Worm (Caenorhabditis elegans): Measurements from ENCODE around the gene T04C12.9.
A peak's percentile ranks its signal among the peaks of the same experiment; 100 is the strongest.

The T04C12.9 gene

ce11 chrV:11076403-11076802 lies 13.4 kb upstream of the T04C12.9 start (continued):
- TF ChIP-seq unc-62 (GFP tag; optimal IDR thresholded peaks at IDR 0.05) (no peak), fkh-8 (tag; optimal IDR thresholded peaks at IDR 0.05) (no peak), nhr-85 (tag) (peak; percentile 44), nhr-12 (tag; optimal IDR thresholded peaks at IDR 0.05) (no peak), nhr-76 (tag; optimal IDR thresholded peaks at IDR 0.05) (no peak), ztf-11 (tag; optimal IDR thresholded peaks at IDR 0.05) (no peak), mef-2 (tag; optimal IDR thresholded peaks at IDR 0.05) (no peak), ztf-4 (tag; optimal IDR thresholded peaks at IDR 0.05) (no peak), sox-4 (tag; optimal IDR thresholded peaks at IDR 0.05) (no peak), hlh-17 (GFP tag; optimal IDR thresholded peaks at IDR 0.05; ENCODE audit: borderline replicate concordance) (no peak), lir-3 (tag; optimal IDR thresholded peaks at IDR 0.05; ENCODE audit: poor library complexity) (no peak), C04F5.9 (tag; optimal IDR thresholded peaks at IDR 0.05) (no peak), fos-1 (tag; optimal IDR thresholded peaks at IDR 0.05) (no peak), nhr-47 (tag; optimal IDR thresholded peaks at IDR 0.05) (peak; percentile 27), ceh-90 (tag; optimal IDR thresholded peaks at IDR 0.05) (no peak), nhr-11 (tag; optimal IDR thresholded peaks at IDR 0.05) (no peak), zag-1 (tag; optimal IDR thresholded peaks at IDR 0.05) (no peak), pax-3 (tag; optimal IDR thresholded peaks at IDR 0.05) (no peak), vab-15 (tag; optimal IDR thresholded peaks at IDR 0.05) (no peak), grh-1 (GFP tag; IDR thresholded peaks at IDR 0.05) (no peak), C34B4.2 (tag; optimal IDR thresholded peaks at IDR 0.05) (no peak), snu-23 (GFP tag; optimal IDR thresholded peaks at IDR 0.05) (peak; percentile 50), C16A3.4 (tag; optimal IDR thresholded peaks at IDR 0.05) (no peak), pag-3 (tag; optimal IDR thresholded peaks at IDR 0.05; ENCODE audit: borderline replicate concordance, insufficient read depth) (no peak), ets-5 (GFP tag; IDR thresholded peaks at IDR 0.05) (no peak), nhr-19 (GFP tag; conservative IDR thresholded peaks at IDR 0.05) (no peak; the same call in 1 of the 2 replicates), rnt-1 (tag; optimal IDR thresholded peaks at IDR 0.05) (no peak), elt-2 (tag; optimal IDR thresholded peaks at IDR 0.05) (no peak), lsy-2 (tag; optimal IDR thresholded peaks at IDR 0.05) (peak in 1 of 2 experiments; percentile 18), dsc-1 (tag; optimal IDR thresholded peaks at IDR 0.05) (no peak)

DNA sequence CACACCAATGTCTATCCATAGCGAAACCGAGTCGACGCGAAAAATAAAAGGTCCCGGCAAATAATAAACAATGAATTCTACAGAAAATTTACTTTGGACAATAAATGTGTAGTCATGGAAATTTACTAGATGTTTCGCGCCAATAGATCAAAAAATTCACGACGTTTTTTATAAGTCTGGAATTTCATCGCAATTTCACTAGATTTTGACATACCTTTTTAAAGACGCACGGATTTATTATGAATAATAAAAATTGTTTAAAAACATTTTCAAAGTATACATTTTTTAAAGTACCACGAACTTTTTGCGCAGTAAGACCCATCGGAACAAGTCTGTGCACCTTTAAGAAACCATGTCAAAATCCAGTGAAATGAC lies 13.0 kb upstream of the T04C12.9 start:
- TF ChIP-seq fkh-4 (tag; optimal IDR thresholded peaks at IDR 0.05; ENCODE audit: borderline replicate concordance) (no peak), nhr-90 (tag; optimal IDR thresholded peaks at IDR 0.05; ENCODE audit: poor library complexity) (no peak), efl-1 (optimal IDR thresholded peaks at IDR 0.05) (no peak), efl-1 (GFP tag; optimal IDR thresholded peaks at IDR 0.05 in 1 of 2) (no peak), nhr-85 (tag) (peak; percentile 41), tbx-2 (tag; optimal IDR thresholded peaks at IDR 0.05) (no peak), ztf-4 (tag; optimal IDR thresholded peaks at IDR 0.05) (peak; percentile 26)

- TF ChIP-seq dpl-1 (GFP tag; optimal IDR thresholded peaks at IDR 0.05) = peak in 2 of 3 experiments; percentile 5 to 31
- peak in 1 of 2 experiments; percentile 51 for TF ChIP-seq mdl-1 (tag; optimal IDR thresholded peaks at IDR 0.05)
- peak in 1 of 3 experiments; percentile 42 for TF ChIP-seq ceh-82 (tag; optimal IDR thresholded peaks at IDR 0.05)
- TF ChIP-seq rnt-1 (tag; optimal IDR thresholded peaks at IDR 0.05) = peak; percentile 22
- peak; percentile 13 for TF ChIP-seq snpc-4 (tag; optimal IDR thresholded peaks at IDR 0.05)
- TF ChIP-seq efl-3 (GFP tag; optimal IDR thresholded peaks at IDR 0.05) = no peak
- TF ChIP-seq nhr-71 (tag; optimal IDR thresholded peaks at IDR 0.05) = peak; percentile 3
- no peak for TF ChIP-seq zag-1 (tag; optimal IDR thresholded peaks at IDR 0.05)
- TF ChIP-seq grh-1 (GFP tag; IDR thresholded peaks at IDR 0.05) = peak; percentile 36; the same call in 1 of the 2 replicates
- TF ChIP-seq lin-14 (GFP tag; optimal IDR thresholded peaks at IDR 0.05) = peak; percentile 79
- no peak for TF ChIP-seq efl-1 (optimal IDR thresholded peaks at IDR 0.05)
- peak in 1 of 2 experiments; percentile 67 for TF ChIP-seq efl-1 (GFP tag; optimal IDR thresholded peaks at IDR 0.05 in 1 of 2)
- TF ChIP-seq lin-35 (GFP tag; optimal IDR thresholded peaks at IDR 0.05) = peak in 1 of 2 experiments; percentile 19
- TF ChIP-seq lin-13 (GFP tag; optimal IDR thresholded peaks at IDR 0.05) = peak; percentile 1
- TF ChIP-seq blmp-1 (tag; optimal IDR thresholded peaks at IDR 0.05) = peak; percentile 35
- no peak for TF ChIP-seq egl-13 (tag; optimal IDR thresholded peaks at IDR 0.05)
- TF ChIP-seq snu-23 (GFP tag; optimal IDR thresholded peaks at IDR 0.05) = peak; percentile 45
- TF ChIP-seq C34B4.2 (tag; optimal IDR thresholded peaks at IDR 0.05) = no peak
- peak; percentile 2 for TF ChIP-seq fkh-8 (tag; optimal IDR thresholded peaks at IDR 0.05)
- TF ChIP-seq swsn-7 (tag; optimal IDR thresholded peaks at IDR 0.05) = peak; percentile 26
- no peak for TF ChIP-seq ets-5 (GFP tag; IDR thresholded peaks at IDR 0.05)
Observed at ce11 chrV:11075209-11076027, 12.4 kb upstream of the T04C12.9 start.

Data from whole organism, L1 larva.